Fruit fly (Drosophila melanogaster) whole organism, embryonic: ENCODE results near the gene Pde6.

Source experiments
- Antp ChIP-seq: fragments of 200-800 bp; sonication (Bioruptor generic); optimal IDR thresholded peaks from 3 replicates; lab custom pipeline; 2016; ENCODE audit warnings: missing biosample characterization, missing genetic modification characterization
- C15 ChIP-seq: fragments of 200-800 bp; sonication (Bioruptor generic); IDR thresholded peaks from 3 replicates; pipeline ENCODE4 v1.3.6; 2022; ENCODE audit warnings: missing biosample characterization, missing genetic modification characterization
- CG1024 ChIP-seq: fragments of 200-800 bp; sonication (Bioruptor generic); IDR thresholded peaks from 2 replicates; pipeline ENCODE4 v1.3.6; 2022; ENCODE audit warnings: missing biosample characterization, missing genetic modification characterization
- CG10366 ChIP-seq: fragments of 200-800 bp; sonication (Bioruptor generic); IDR thresholded peaks from 2 replicates; pipeline ENCODE4 v1.3.6; 2022; ENCODE audit warnings: missing biosample characterization, missing genetic modification characterization
- CG10543 ChIP-seq: fragments of 200-800 bp; sonication (Bioruptor generic); optimal IDR thresholded peaks from 3 replicates; lab custom pipeline; 2017; ENCODE audit warnings: missing biosample characterization, mild to moderate bottlenecking, missing genetic modification characterization, moderate library complexity
- CG10565 ChIP-seq: fragments of 200-800 bp; sonication (Bioruptor generic); optimal IDR thresholded peaks from 3 replicates; lab custom pipeline; 2016; ENCODE audit warnings: missing biosample characterization, mild to moderate bottlenecking, missing genetic modification characterization
- CG10959 ChIP-seq: fragments of 200-800 bp; sonication (Bioruptor generic); IDR thresholded peaks from 2 replicates; pipeline ENCODE4 v1.3.6; 2022; ENCODE audit warnings: missing biosample characterization, missing genetic modification characterization
- CG10979 ChIP-seq: fragments of 200-800 bp; sonication (Bioruptor generic); optimal IDR thresholded peaks from 2 replicates; lab custom pipeline; 2018; ENCODE audit warnings: missing biosample characterization, mild to moderate bottlenecking, missing genetic modification characterization, moderate library complexity
- CG11247 ChIP-seq: fragments of 200-800 bp; sonication (Bioruptor generic); IDR thresholded peaks from 2 replicates; pipeline ENCODE4 v1.3.6; 2022; ENCODE audit warnings: missing biosample characterization, missing genetic modification characterization
- CG14860 ChIP-seq: fragments of 200-800 bp; sonication (Bioruptor generic); IDR thresholded peaks from 3 replicates; pipeline ENCODE4 v1.3.6; 2022; ENCODE audit warnings: missing biosample characterization, missing genetic modification characterization; ENCODE audit not compliant: partially characterized antibody
- CG14965 ChIP-seq: fragments of 200-800 bp; sonication (Bioruptor generic); optimal IDR thresholded peaks from 2 replicates; lab custom pipeline; 2016; ENCODE audit warnings: missing biosample characterization, missing genetic modification characterization, borderline replicate concordance
- CG15073 ChIP-seq: fragments of 200-800 bp; sonication (Bioruptor generic); optimal IDR thresholded peaks from 2 replicates; lab custom pipeline; 2016; ENCODE audit warnings: missing biosample characterization, missing genetic modification characterization
- CG17186 ChIP-seq: fragments of 200-800 bp; sonication (Bioruptor generic); optimal IDR thresholded peaks from 3 replicates; lab custom pipeline; 2017; ENCODE audit warnings: missing biosample characterization, missing genetic modification reagents, missing genetic modification characterization
- CG17912 ChIP-seq: fragments of 200-800 bp; sonication (Bioruptor generic); optimal IDR thresholded peaks from 2 replicates; lab custom pipeline; 2018; ENCODE audit warnings: missing biosample characterization, mild to moderate bottlenecking, missing genetic modification characterization
- CG1792 ChIP-seq: fragments of 200-800 bp; sonication (Bioruptor generic); optimal IDR thresholded peaks from 2 replicates; lab custom pipeline; 2016; ENCODE audit warnings: missing biosample characterization, missing genetic modification characterization
- CG31388 ChIP-seq: fragments of 200-800 bp; sonication (Bioruptor generic); optimal IDR thresholded peaks from 2 replicates; lab custom pipeline; 2016; ENCODE audit warnings: missing biosample characterization, missing genetic modification characterization
- CG32767 ChIP-seq: fragments of 200-800 bp; sonication (Bioruptor generic); IDR thresholded peaks from 2 replicates; pipeline ENCODE4 v1.3.6; 2022; ENCODE audit warnings: missing biosample characterization, missing genetic modification characterization
- CG3281 ChIP-seq: fragments of 200-800 bp; sonication (Bioruptor generic); optimal IDR thresholded peaks from 3 replicates; lab custom pipeline; 2017; ENCODE audit warnings: missing biosample characterization, mild to moderate bottlenecking, missing genetic modification characterization
- CG3847 ChIP-seq: fragments of 200-800 bp; sonication (Bioruptor generic); IDR thresholded peaks from 2 replicates; pipeline ENCODE4 v1.3.6; 2022; ENCODE audit warnings: missing biosample characterization, missing genetic modification characterization
- CG5180 ChIP-seq: fragments of 200-800 bp; sonication (Bioruptor generic); optimal IDR thresholded peaks from 3 replicates; lab custom pipeline; 2017; ENCODE audit warnings: missing biosample characterization, missing genetic modification characterization, mild to moderate bottlenecking, moderate library complexity, missing genetic modification reagents
- CG6654 ChIP-seq: fragments of 200-800 bp; sonication (Bioruptor generic); optimal IDR thresholded peaks from 2 replicates; lab custom pipeline; 2017; ENCODE audit warnings: missing biosample characterization, mild to moderate bottlenecking, missing genetic modification characterization
- CG8089 ChIP-seq: fragments of 200-800 bp; sonication (Bioruptor generic); optimal IDR thresholded peaks from 3 replicates; lab custom pipeline; 2016; ENCODE audit warnings: missing biosample characterization, missing genetic modification characterization
- CG8281 ChIP-seq: fragments of 200-800 bp; sonication (Bioruptor generic); optimal IDR thresholded peaks from 2 replicates; lab custom pipeline; 2018; ENCODE audit warnings: missing biosample characterization, mild to moderate bottlenecking, missing genetic modification characterization, moderate library complexity
- CG8765 ChIP-seq: fragments of 200-800 bp; sonication (Bioruptor generic); IDR thresholded peaks from 2 replicates; pipeline ENCODE4 v1.3.6; 2022; ENCODE audit warnings: missing biosample characterization, missing genetic modification characterization
- CTCF ChIP-seq: fragments of 200-800 bp; sonication (Bioruptor generic); optimal IDR thresholded peaks from 2 replicates; lab custom pipeline; 2017; ENCODE audit warnings: missing biosample characterization, mild to moderate bottlenecking, missing genetic modification characterization, moderate library complexity
- Dfd ChIP-seq, 2 experiments: fragments of >200 bp; optimal IDR thresholded peaks; 2 replicates each; lab custom pipeline; 2017; ENCODE audit warnings: missing biosample characterization in 2 of 2, missing genetic modification characterization in 2 of 2
- Dip3 ChIP-seq: fragments of 200-800 bp; sonication (Bioruptor generic); optimal IDR thresholded peaks from 3 replicates; lab custom pipeline; 2016; ENCODE audit warnings: missing biosample characterization, missing genetic modification characterization
- Dref ChIP-seq: fragments of 200-800 bp; sonication (Bioruptor generic); IDR thresholded peaks from 2 replicates; pipeline ENCODE4 v1.3.6; 2022; ENCODE audit warnings: missing biosample characterization, missing genetic modification characterization
- Hr39 ChIP-seq: fragments of >200 bp; optimal IDR thresholded peaks from 2 replicates; lab custom pipeline; 2017
- Jarid2 ChIP-seq: fragments of 200-800 bp; sonication (Bioruptor generic); optimal IDR thresholded peaks from 3 replicates; lab custom pipeline; 2017; ENCODE audit warnings: mild to moderate bottlenecking, missing biosample characterization, missing genetic modification reagents, missing genetic modification characterization
- Kr ChIP-seq: fragments of 200-800 bp; sonication (Bioruptor generic); optimal IDR thresholded peaks from 2 replicates; lab custom pipeline; 2017; ENCODE audit warnings: missing biosample characterization, mild to moderate bottlenecking, missing genetic modification characterization
- NC2α ChIP-seq: fragments of 200-800 bp; sonication (Bioruptor generic); optimal IDR thresholded peaks from 2 replicates; lab custom pipeline; 2016; ENCODE audit warnings: missing biosample characterization, missing genetic modification characterization
- Neu2 ChIP-seq: fragments of 200-800 bp; sonication (Bioruptor generic); optimal IDR thresholded peaks from 3 replicates; lab custom pipeline; 2016; ENCODE audit warnings: missing biosample characterization, missing genetic modification characterization, borderline replicate concordance
- Ravus ChIP-seq: fragments of 200-800 bp; sonication (Bioruptor generic); IDR thresholded peaks from 2 replicates; pipeline ENCODE4 v1.3.6; 2022; ENCODE audit warnings: missing biosample characterization, missing genetic modification characterization
- Six4 ChIP-seq: fragments of 200-800 bp; sonication (Bioruptor generic); optimal IDR thresholded peaks from 2 replicates; lab custom pipeline; 2016; ENCODE audit warnings: missing biosample characterization, missing genetic modification characterization
- ap ChIP-seq: fragments of 200-800 bp; sonication (Bioruptor generic); IDR thresholded peaks from 2 replicates; pipeline ENCODE4 v1.3.6; 2022; ENCODE audit warnings: missing biosample characterization, missing genetic modification characterization
- ato ChIP-seq: fragments of 200-800 bp; sonication (Bioruptor generic); IDR thresholded peaks from 2 replicates; pipeline ENCODE4 v1.3.6; 2022; ENCODE audit warnings: missing biosample characterization, missing genetic modification characterization; ENCODE audit not compliant: partially characterized antibody
- bigmax ChIP-seq: fragments of 200-800 bp; sonication (Bioruptor generic); optimal IDR thresholded peaks from 2 replicates; lab custom pipeline; 2018; ENCODE audit warnings: missing biosample characterization, mild to moderate bottlenecking, missing genetic modification characterization
- exex ChIP-seq: fragments of 200-800 bp; sonication (Bioruptor generic); optimal IDR thresholded peaks from 4 replicates; lab custom pipeline; 2018; ENCODE audit warnings: missing biosample characterization, mild to moderate bottlenecking, missing genetic modification characterization, moderate library complexity
- gem ChIP-seq: fragments of 200-800 bp; sonication (Bioruptor generic); optimal IDR thresholded peaks from 2 replicates; lab custom pipeline; 2019; ENCODE audit warnings: missing biosample characterization, mild to moderate bottlenecking, missing genetic modification characterization, moderate library complexity
- h ChIP-seq: fragments of >200 bp; optimal IDR thresholded peaks from 2 replicates; lab custom pipeline; 2017
- her ChIP-seq: fragments of 200-800 bp; sonication (Bioruptor generic); optimal IDR thresholded peaks from 2 replicates; lab custom pipeline; 2016; ENCODE audit warnings: missing biosample characterization, missing genetic modification characterization
- lilli ChIP-seq: fragments of 200-800 bp; sonication (Bioruptor generic); optimal IDR thresholded peaks from 3 replicates; lab custom pipeline; 2016; ENCODE audit warnings: missing biosample characterization, missing genetic modification characterization
- onecut ChIP-seq: fragments of 200-800 bp; sonication (Bioruptor generic); IDR thresholded peaks from 2 replicates; pipeline ENCODE4 v1.3.6; 2022; ENCODE audit warnings: missing biosample characterization, missing genetic modification characterization
- pb ChIP-seq: fragments of 200-800 bp; sonication (Bioruptor generic); optimal IDR thresholded peaks from 3 replicates; lab custom pipeline; 2016; ENCODE audit warnings: missing biosample characterization, missing genetic modification characterization
- rib ChIP-seq: fragments of 200-800 bp; sonication (Bioruptor generic); IDR thresholded peaks from 2 replicates; pipeline ENCODE4 v1.3.6; 2022; ENCODE audit warnings: missing biosample characterization, missing genetic modification characterization
- scrt ChIP-seq: fragments of 200-800 bp; sonication (Bioruptor generic); optimal IDR thresholded peaks from 2 replicates; lab custom pipeline; 2018; ENCODE audit warnings: missing biosample characterization, mild to moderate bottlenecking, missing genetic modification characterization, moderate library complexity
- ssp ChIP-seq: fragments of 200-800 bp; sonication (Bioruptor generic); IDR thresholded peaks from 2 replicates; pipeline ENCODE4 v1.3.6; 2022; ENCODE audit warnings: missing biosample characterization, missing genetic modification characterization
- trem ChIP-seq: fragments of 200-800 bp; optimal IDR thresholded peaks from 3 replicates; lab custom pipeline; 2019; ENCODE audit warnings: missing biosample characterization, mild to moderate bottlenecking, missing genetic modification characterization, moderate library complexity
- ttk ChIP-seq: fragments of 200-800 bp; sonication (Bioruptor generic); IDR thresholded peaks from 2 replicates; pipeline ENCODE4 v2.1.2; 2022; ENCODE audit warnings: missing biosample characterization, missing genetic modification characterization
- vnd ChIP-seq: fragments of 200-800 bp; sonication (Bioruptor generic); IDR thresholded peaks from 3 replicates; pipeline ENCODE4 v1.3.6; 2022; ENCODE audit warnings: missing biosample characterization, missing genetic modification characterization; ENCODE audit not compliant: partially characterized antibody

Pde6 gene

DNA sequence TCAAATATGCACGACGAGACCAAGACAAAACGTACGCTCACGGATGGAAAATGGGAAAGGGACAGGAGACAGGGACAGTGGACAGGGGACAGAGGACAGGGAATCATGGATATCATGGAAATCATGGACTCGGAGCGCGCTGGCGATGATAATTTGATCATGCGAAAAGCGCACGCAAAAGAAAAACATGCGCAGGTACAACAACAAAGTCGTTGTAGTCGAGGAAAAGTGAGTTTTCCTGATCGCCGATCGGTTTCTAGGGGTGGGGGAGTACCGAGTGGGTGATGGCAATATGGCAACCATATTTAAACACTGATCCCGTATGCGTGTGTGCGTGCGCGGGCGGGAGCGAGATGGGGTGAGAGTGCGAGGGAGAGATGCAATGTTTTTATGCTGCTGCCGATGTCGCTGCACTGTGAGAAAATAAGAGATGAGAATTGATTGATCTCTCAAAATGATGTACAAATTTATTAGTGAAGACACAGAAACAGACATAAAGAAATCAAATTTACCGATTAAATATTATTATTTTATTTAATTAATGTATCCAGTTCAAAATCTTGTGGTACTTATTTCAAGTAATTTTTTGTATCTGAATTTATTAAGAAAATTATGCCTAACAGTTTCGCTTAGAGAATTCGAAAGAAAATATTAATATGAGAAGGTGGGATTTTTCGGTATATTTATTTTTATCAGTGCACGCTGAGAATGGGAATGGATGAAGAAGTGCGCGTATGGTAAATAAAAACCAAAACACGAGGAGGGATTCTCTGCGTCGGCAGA, 32.8 kb upstream of the Pde6 start (continued):
- no peak for TF ChIP-seq ato (GFP tag; lab: Robert Waterston, UW)
- peak; percentile 73 for TF ChIP-seq ssp (GFP tag; lab: Robert Waterston, UW)
- TF ChIP-seq vnd (GFP tag; lab: Robert Waterston, UW), result no peak
- peak; percentile 48 for TF ChIP-seq CG15073 (GFP tag; lab: Kevin White, UChicago)
- no peak for TF ChIP-seq Dref (GFP tag; lab: Robert Waterston, UW)
- no peak for TF ChIP-seq NC2α (GFP tag; lab: Kevin White, UChicago)
- peak; percentile 47 for TF ChIP-seq CG3847 (GFP tag; lab: Robert Waterston, UW)
- TF ChIP-seq Jarid2 (GFP tag; lab: Kevin White, UChicago), result peak; percentile 47
- TF ChIP-seq CG1792, result no peak
- TF ChIP-seq onecut (GFP tag; lab: Robert Waterston, UW), result peak; percentile 65
- peak; percentile 96 for TF ChIP-seq gem
- peak; percentile 29 for TF ChIP-seq lilli (GFP tag; lab: Kevin White, UChicago)
- no peak for TF ChIP-seq CG14965 (GFP tag; lab: Kevin White, UChicago)
- TF ChIP-seq CG8281 (tag; lab: Kevin White, UChicago), result peak; percentile 44
- peak; percentile 94 for TF ChIP-seq Kr (GFP tag; lab: Kevin White, UChicago)
- TF ChIP-seq CG8089, result no peak
- TF ChIP-seq CG6654 (GFP tag; lab: Kevin White, UChicago), result peak; percentile 62
- TF ChIP-seq CG10959 (GFP tag; lab: Robert Waterston, UW), result peak; percentile 86
- peak; percentile 65; the same call in 1 of the 2 replicates for TF ChIP-seq ttk (GFP tag; lab: Robert Waterston, UW)
- no peak for TF ChIP-seq h
- no peak for TF ChIP-seq Antp
- no peak for TF ChIP-seq CG11247 (GFP tag; lab: Robert Waterston, UW)
- peak; percentile 64 for TF ChIP-seq CG5180 (GFP tag; lab: Kevin White, UChicago)
- TF ChIP-seq CG10543, result peak; percentile 28
- TF ChIP-seq CG8765 (GFP tag; lab: Robert Waterston, UW), result peak; percentile 78
- peak; percentile 98 for TF ChIP-seq CG10979
- peak; percentile 21 for TF ChIP-seq CTCF
- no peak for TF ChIP-seq CG10565 (GFP tag; lab: Kevin White, UChicago)
- peak; percentile 99 for TF ChIP-seq Hr39
- TF ChIP-seq Ravus (GFP tag; lab: Robert Waterston, UW), result no peak
- TF ChIP-seq scrt (GFP tag; lab: Kevin White, UChicago), result peak; percentile 40
- TF ChIP-seq C15 (GFP tag; lab: Robert Waterston, UW), result no peak
- TF ChIP-seq CG3281 (GFP tag; lab: Kevin White, UChicago), result peak; percentile 41
- no peak for TF ChIP-seq her (GFP tag; lab: Kevin White, UChicago)
- no peak for TF ChIP-seq rib (GFP tag; lab: Robert Waterston, UW)
- peak; percentile 74 for TF ChIP-seq CG32767 (GFP tag; lab: Robert Waterston, UW)
- no peak for TF ChIP-seq Dip3
- peak; percentile 94 for TF ChIP-seq trem
- TF ChIP-seq bigmax (GFP tag; lab: Kevin White, UChicago), result no peak
- TF ChIP-seq Neu2 (GFP tag; lab: Kevin White, UChicago), result no peak
- TF ChIP-seq CG1024, result peak; percentile 61; the same call in 1 of the 2 replicates
- TF ChIP-seq CG17912 (GFP tag; lab: Kevin White, UChicago), result no peak
- TF ChIP-seq CG14860, result no peak
- peak; percentile 55 for TF ChIP-seq ap
- no peak for TF ChIP-seq pb
- TF ChIP-seq Dfd (GFP tag; optimal IDR thresholded peaks at IDR 0.05; lab: Kevin White, UChicago), result no peak
- peak; percentile 52 for TF ChIP-seq CG10366
- peak; percentile 24 for TF ChIP-seq CG17186 (GFP tag; lab: Kevin White, UChicago)
- no peak for TF ChIP-seq exex (tag; lab: Kevin White, UChicago)
- TF ChIP-seq Six4 (GFP tag; lab: Kevin White, UChicago), result peak; percentile 80
- peak; percentile 59 for TF ChIP-seq CG31388 (GFP tag; lab: Kevin White, UChicago)
